Fruit fly (Drosophila melanogaster): ENCODE data around the gene CG5567.

The CG5567 gene

DNA sequence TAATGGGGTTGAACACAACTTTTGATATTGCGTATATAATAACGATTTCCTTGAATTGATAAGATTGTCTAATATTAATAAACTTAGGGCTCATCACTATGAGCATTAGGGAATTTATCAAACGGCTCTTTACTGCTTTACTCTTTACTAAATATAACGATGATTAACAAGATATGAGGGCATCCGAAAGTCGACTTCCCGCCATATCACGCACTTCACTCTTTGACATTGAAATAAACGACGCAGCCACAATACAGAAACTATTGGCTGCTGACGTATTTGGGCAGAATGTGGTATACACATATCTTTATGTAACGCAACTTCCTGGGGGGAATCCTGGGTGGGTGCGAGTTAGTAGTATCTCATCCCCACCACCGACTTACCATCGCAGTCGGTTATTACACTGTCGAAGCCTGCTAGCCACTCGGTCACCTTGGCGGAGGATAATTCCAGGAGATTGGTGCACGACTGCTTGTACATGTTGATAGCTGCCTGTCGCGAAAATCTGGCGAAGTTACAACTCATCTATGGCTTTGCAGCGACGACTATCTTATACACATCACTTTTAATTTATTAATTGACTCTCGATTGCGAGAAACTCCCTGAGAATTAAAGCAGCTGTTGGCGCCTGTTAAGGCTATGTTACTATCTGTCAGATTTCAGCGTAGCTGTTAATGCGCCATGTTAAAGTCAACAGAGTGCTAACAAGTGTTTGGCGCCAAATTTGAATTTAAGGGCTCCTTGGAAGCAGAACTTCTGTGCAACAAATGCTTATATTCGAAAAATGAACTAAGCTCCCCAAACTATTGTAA lies at the start of gene CG5567 (continued):
- TF ChIP-seq exex (tag; optimal IDR thresholded peaks at IDR 0.05) (peak; percentile 52), CoRest (tag; optimal IDR thresholded peaks at IDR 0.05) (peak; percentile 14), slbo (GFP tag; IDR thresholded peaks at IDR 0.05) (0 out of 2 replicates have a peak, but pooled peaks have one; percentile 36), ci (GFP tag; IDR thresholded peaks at IDR 0.05) (0 out of 3 replicates have a peak, but pooled peaks have one; percentile 37), CG8281 (tag; optimal IDR thresholded peaks at IDR 0.05) (no peak), CG13424 (tag; optimal IDR thresholded peaks at IDR 0.05) (peak; percentile 15), CG8478 (optimal IDR thresholded peaks at IDR 0.05) (no peak), mam (GFP tag; optimal IDR thresholded peaks at IDR 0.05) (peak; percentile 30), Fer3 (tag; optimal IDR thresholded peaks at IDR 0.05) (peak; percentile 30), Max (GFP tag; optimal IDR thresholded peaks at IDR 0.05) (no peak), Adf1 (GFP tag; IDR thresholded peaks at IDR 0.05) (peak; percentile 24; the same call in 1 of the 2 replicates), yki (optimal IDR thresholded peaks at IDR 0.05) (no peak), fu2 (GFP tag; optimal IDR thresholded peaks at IDR 0.05) (no peak), Oli (tag; optimal IDR thresholded peaks at IDR 0.05) (peak; percentile 2), MESR4 (GFP tag; optimal IDR thresholded peaks at IDR 0.05) (peak; percentile 74), CG7928 (GFP tag; optimal IDR thresholded peaks at IDR 0.05) (peak; percentile 10), sens (GFP tag) (peak; percentile 82), CG1233 (GFP tag; optimal IDR thresholded peaks at IDR 0.05) (no peak), CG14014 (GFP tag; IDR thresholded peaks at IDR 0.05) (0 out of 2 replicates have a peak, but pooled peaks have one; percentile 20), CG13775 (GFP tag; optimal IDR thresholded peaks at IDR 0.05) (peak; percentile 22), CG17359 (tag; optimal IDR thresholded peaks at IDR 0.05) (peak; percentile 9), stwl (tag; optimal IDR thresholded peaks at IDR 0.05) (peak; percentile 18), CG8290 (GFP tag; optimal IDR thresholded peaks at IDR 0.05) (no peak), CG8290 (tag; optimal IDR thresholded peaks at IDR 0.05) (peak in 1 of 2 experiments; percentile 33), CG7556 (GFP tag; optimal IDR thresholded peaks at IDR 0.05) (no peak), trh (GFP tag; optimal IDR thresholded peaks at IDR 0.05) (no peak), ro (GFP tag; IDR thresholded peaks at IDR 0.05) (no peak), CG13624 (GFP tag; optimal IDR thresholded peaks at IDR 0.05) (peak; percentile 56), CG16813 (GFP tag; IDR thresholded peaks at IDR 0.05; ENCODE audit: partially characterized antibody) (no peak), CG7372 (GFP tag; IDR thresholded peaks at IDR 0.05) (no peak), nerfin-2 (GFP tag; IDR thresholded peaks at IDR 0.05; ENCODE audit: partially characterized antibody) (no peak), repo (GFP tag; optimal IDR thresholded peaks at IDR 0.05) (no peak), CG2712 (tag; optimal IDR thresholded peaks at IDR 0.05) (no peak), CG5180 (GFP tag; optimal IDR thresholded peaks at IDR 0.05) (no peak), HLH3B (GFP tag; IDR thresholded peaks at IDR 0.05) (0 out of 2 replicates have a peak, but pooled peaks have one; percentile 16), sna (GFP tag; IDR thresholded peaks at IDR 0.05; ENCODE audit: partially characterized antibody) (no peak), Nf-YC (tag; optimal IDR thresholded peaks at IDR 0.05) (peak; percentile 36), sug (tag; optimal IDR thresholded peaks at IDR 0.05) (peak; percentile 36), CG32532 (GFP tag; IDR thresholded peaks at IDR 0.05) (peak; percentile 34; the same call in 1 of the 2 replicates), gsb (GFP tag; IDR thresholded peaks at IDR 0.05) (no peak), CG17385 (GFP tag; optimal IDR thresholded peaks at IDR 0.05) (peak; percentile 18), CG34376 (GFP tag; optimal IDR thresholded peaks at IDR 0.05) (peak; percentile 47), phol (tag; optimal IDR thresholded peaks at IDR 0.05) (peak; percentile 2), dysf (GFP tag; IDR thresholded peaks at IDR 0.05) (peak; percentile 38; the same call in 1 of the 3 replicates), CrebB (tag; optimal IDR thresholded peaks at IDR 0.05) (peak; percentile 12), Dll (GFP tag; IDR thresholded peaks at IDR 0.05; ENCODE audit: partially characterized antibody) (no peak), CG16815 (GFP tag; optimal IDR thresholded peaks at IDR 0.05) (no peak), Hr78 (GFP tag; optimal IDR thresholded peaks at IDR 0.05) (peak in 1 of 2 experiments; percentile 88), Fer1 (GFP tag; optimal IDR thresholded peaks at IDR 0.05) (peak; percentile 64)
